Fruit fly (Drosophila melanogaster) whole organism, embryonic: ENCODE measurements around the gene CG13299.
A peak's percentile ranks its signal among the peaks of the same experiment; 100 is the strongest.

ENCODE experiments used
- Atf-2 ChIP-seq: fragments of 200-800 bp; sonication (Bioruptor generic); optimal IDR thresholded peaks from 2 replicates; lab custom pipeline; 2016; ENCODE audit warnings: missing biosample characterization, missing genetic modification characterization
- Bgb ChIP-seq: fragments of 200-800 bp; sonication (Bioruptor generic); IDR thresholded peaks from 2 replicates; pipeline ENCODE4 v1.3.6; 2022; ENCODE audit warnings: missing biosample characterization, missing genetic modification characterization; ENCODE audit not compliant: partially characterized antibody
- C15 ChIP-seq: fragments of 200-800 bp; sonication (Bioruptor generic); IDR thresholded peaks from 3 replicates; pipeline ENCODE4 v1.3.6; 2022; ENCODE audit warnings: missing biosample characterization, missing genetic modification characterization
- CG10431 ChIP-seq: fragments of 200-800 bp; sonication (Bioruptor generic); optimal IDR thresholded peaks from 3 replicates; lab custom pipeline; 2018; ENCODE audit warnings: missing biosample characterization, mild to moderate bottlenecking, missing genetic modification characterization
- CG12219 ChIP-seq: fragments of 200-800 bp; sonication (Bioruptor generic); optimal IDR thresholded peaks from 3 replicates; lab custom pipeline; 2018; ENCODE audit warnings: missing biosample characterization, mild to moderate bottlenecking, missing genetic modification characterization
- CG12236 ChIP-seq: fragments of 200-800 bp; sonication (Bioruptor generic); optimal IDR thresholded peaks from 2 replicates; lab custom pipeline; 2016; ENCODE audit warnings: missing biosample characterization, missing genetic modification characterization
- CG12769 ChIP-seq: fragments of 200-800 bp; sonication (Bioruptor generic); optimal IDR thresholded peaks from 2 replicates; lab custom pipeline; 2019; ENCODE audit warnings: missing biosample characterization, mild to moderate bottlenecking, missing genetic modification characterization, moderate library complexity
- CG14441 ChIP-seq: fragments of 200-800 bp; sonication (Bioruptor generic); IDR thresholded peaks from 2 replicates; pipeline ENCODE4 v1.3.6; 2022; ENCODE audit warnings: missing biosample characterization, missing genetic modification characterization
- CG15601 ChIP-seq: fragments of 200-800 bp; sonication (Bioruptor generic); optimal IDR thresholded peaks from 3 replicates; lab custom pipeline; 2019; ENCODE audit warnings: missing biosample characterization, mild to moderate bottlenecking, missing genetic modification characterization, moderate library complexity
- CG17568 ChIP-seq: fragments of 200-800 bp; sonication (Bioruptor generic); optimal IDR thresholded peaks from 2 replicates; lab custom pipeline; 2018; ENCODE audit warnings: missing biosample characterization, mild to moderate bottlenecking, missing genetic modification characterization, moderate library complexity
- CG18262 ChIP-seq: fragments of 200-800 bp; optimal IDR thresholded peaks from 3 replicates; lab custom pipeline; 2019; ENCODE audit warnings: missing biosample characterization, mild to moderate bottlenecking, missing genetic modification characterization, moderate library complexity
- CG3065 ChIP-seq: fragments of 200-800 bp; sonication (Bioruptor generic); optimal IDR thresholded peaks from 2 replicates; lab custom pipeline; 2016; ENCODE audit warnings: missing biosample characterization, missing genetic modification characterization
- CG32767 ChIP-seq: fragments of 200-800 bp; sonication (Bioruptor generic); IDR thresholded peaks from 2 replicates; pipeline ENCODE4 v1.3.6; 2022; ENCODE audit warnings: missing biosample characterization, missing genetic modification characterization
- CG4282 ChIP-seq: fragments of 200-800 bp; sonication (Bioruptor generic); optimal IDR thresholded peaks from 2 replicates; lab custom pipeline; 2016; ENCODE audit warnings: missing biosample characterization, missing genetic modification characterization
- CG6683 ChIP-seq: fragments of 200-800 bp; sonication (Bioruptor generic); optimal IDR thresholded peaks from 2 replicates; lab custom pipeline; 2017; ENCODE audit warnings: missing biosample characterization, mild to moderate bottlenecking, missing genetic modification characterization, missing genetic modification reagents
- CG7357 ChIP-seq: fragments of 200-800 bp; sonication (Bioruptor generic); IDR thresholded peaks from 3 replicates; pipeline ENCODE4 v1.3.6; 2022; ENCODE audit warnings: missing biosample characterization, missing genetic modification characterization
- CG8765 ChIP-seq: fragments of 200-800 bp; sonication (Bioruptor generic); IDR thresholded peaks from 2 replicates; pipeline ENCODE4 v1.3.6; 2022; ENCODE audit warnings: missing biosample characterization, missing genetic modification characterization
- D ChIP-seq, 2 experiments: fragments of 200-800 bp in 1 of 2; fragments of >200 bp in 1 of 2; sonication (Bioruptor generic) in 1 of 2; optimal IDR thresholded peaks; 2 replicates in 1 of 2; 3 replicates in 1 of 2; lab custom pipeline; 2017; ENCODE audit warnings: mild to moderate bottlenecking in 1 of 2, missing biosample characterization in 1 of 2, missing genetic modification characterization in 1 of 2, missing genetic modification reagents in 1 of 2
- D19A ChIP-seq: fragments of 200-800 bp; optimal IDR thresholded peaks from 3 replicates; lab custom pipeline; 2019; ENCODE audit warnings: missing biosample characterization, mild to moderate bottlenecking, missing genetic modification characterization, moderate library complexity
- Eip74EF ChIP-seq, 2 experiments: fragments of 200-800 bp in 1 of 2; fragments of >200 bp in 1 of 2; sonication (Bioruptor generic) in 1 of 2; optimal IDR thresholded peaks; 2 replicates each; lab custom pipeline; 2017 to 2019; ENCODE audit warnings: missing biosample characterization in 2 of 2, missing genetic modification characterization in 2 of 2, mild to moderate bottlenecking in 1 of 2, moderate library complexity in 1 of 2
- Elba2 ChIP-seq: fragments of 200-800 bp; sonication (Bioruptor generic); optimal IDR thresholded peaks from 3 replicates; lab custom pipeline; 2016; ENCODE audit warnings: missing biosample characterization, missing genetic modification characterization
- Fer1 ChIP-seq: fragments of 200-800 bp; sonication (Bioruptor generic); optimal IDR thresholded peaks from 2 replicates; lab custom pipeline; 2017; ENCODE audit warnings: missing biosample characterization, mild to moderate bottlenecking, missing genetic modification characterization
- Hmr ChIP-seq: fragments of 200-800 bp; sonication (Bioruptor generic); optimal IDR thresholded peaks from 3 replicates; lab custom pipeline; 2017; ENCODE audit warnings: mild to moderate bottlenecking, missing biosample characterization, missing genetic modification reagents, missing genetic modification characterization
- Max ChIP-seq: fragments of 200-800 bp; sonication (Bioruptor generic); optimal IDR thresholded peaks from 2 replicates; lab custom pipeline; 2016; ENCODE audit warnings: missing biosample characterization, mild to moderate bottlenecking, missing genetic modification characterization
- Ravus ChIP-seq: fragments of 200-800 bp; sonication (Bioruptor generic); IDR thresholded peaks from 2 replicates; pipeline ENCODE4 v1.3.6; 2022; ENCODE audit warnings: missing biosample characterization, missing genetic modification characterization
- ase ChIP-seq: fragments of 200-800 bp; sonication (Bioruptor generic); IDR thresholded peaks from 3 replicates; pipeline ENCODE4 v1.3.6; 2022; ENCODE audit warnings: missing biosample characterization, missing genetic modification characterization
- btn ChIP-seq: fragments of 200-800 bp; sonication (Bioruptor generic); optimal IDR thresholded peaks from 2 replicates; lab custom pipeline; 2016; ENCODE audit warnings: missing biosample characterization, missing genetic modification characterization
- chif ChIP-seq, 2 experiments: fragments of 200-800 bp; sonication (Bioruptor generic); optimal IDR thresholded peaks; 3 replicates each; lab custom pipeline; 2016; ENCODE audit warnings: missing biosample characterization in 2 of 2, missing genetic modification characterization in 2 of 2
- crol ChIP-seq: fragments of 200-800 bp; sonication (Bioruptor generic); IDR thresholded peaks from 2 replicates; pipeline ENCODE4 v1.3.6; 2022; ENCODE audit warnings: missing biosample characterization, missing genetic modification characterization
- da ChIP-seq: fragments of 200-800 bp; sonication (Bioruptor generic); optimal IDR thresholded peaks from 2 replicates; lab custom pipeline; 2016; ENCODE audit warnings: missing biosample characterization, missing genetic modification characterization
- ems ChIP-seq: fragments of 200-800 bp; sonication (Bioruptor generic); optimal IDR thresholded peaks from 3 replicates; lab custom pipeline; 2016; ENCODE audit warnings: missing biosample characterization, missing genetic modification characterization
- fd96Cb ChIP-seq: fragments of 200-800 bp; sonication (Bioruptor generic); optimal IDR thresholded peaks from 2 replicates; lab custom pipeline; 2018; ENCODE audit warnings: missing biosample characterization, mild to moderate bottlenecking, missing genetic modification characterization, moderate library complexity
- fru ChIP-seq: fragments of >200 bp; optimal IDR thresholded peaks from 2 replicates; lab custom pipeline; 2017
- ftz-f1 ChIP-seq: fragments of 200-800 bp; sonication (Bioruptor generic); optimal IDR thresholded peaks from 2 replicates; lab custom pipeline; 2016; ENCODE audit warnings: missing biosample characterization, missing genetic modification characterization
- hkb ChIP-seq, 2 experiments: fragments of 200-800 bp in 1 of 2; fragments of >200 bp in 1 of 2; sonication (Bioruptor generic) in 1 of 2; IDR thresholded peaks in 1 of 2; optimal IDR thresholded peaks in 1 of 2; 2 replicates each; pipeline versions ENCODE4 v1.3.6 to Lab custom; 2017 to 2022; ENCODE audit warnings: missing biosample characterization in 1 of 2, missing genetic modification characterization in 1 of 2
- inv ChIP-seq: fragments of 200-800 bp; sonication (Bioruptor generic); IDR thresholded peaks from 2 replicates; pipeline ENCODE4 v1.3.6; 2022; ENCODE audit warnings: missing biosample characterization, missing genetic modification characterization; ENCODE audit not compliant: partially characterized antibody
- mirr ChIP-seq: fragments of 200-800 bp; sonication (Bioruptor generic); optimal IDR thresholded peaks from 3 replicates; lab custom pipeline; 2018; ENCODE audit warnings: missing biosample characterization, mild to moderate bottlenecking, missing genetic modification characterization
- odd ChIP-seq: fragments of 200-800 bp; sonication (Bioruptor generic); optimal IDR thresholded peaks from 2 replicates; lab custom pipeline; 2017; ENCODE audit warnings: missing biosample characterization, mild to moderate bottlenecking, missing genetic modification characterization
- row ChIP-seq: fragments of 200-800 bp; sonication (Bioruptor generic); IDR thresholded peaks from 3 replicates; pipeline ENCODE4 v1.3.6; 2022; ENCODE audit warnings: missing biosample characterization, missing genetic modification characterization
- sc ChIP-seq, 3 experiments: fragments of >200 bp in 2 of 3; fragments of 200-800 bp in 1 of 3; sonication (Bioruptor generic) in 1 of 3; optimal IDR thresholded peaks; 2 replicates in 2 of 3; 3 replicates in 1 of 3; lab custom pipeline; 2017; ENCODE audit warnings: mild to moderate bottlenecking in 1 of 3, missing biosample characterization in 1 of 3, missing genetic modification characterization in 1 of 3, missing genetic modification reagents in 1 of 3
- sim ChIP-seq: fragments of 200-800 bp; sonication (Bioruptor generic); IDR thresholded peaks from 2 replicates; pipeline ENCODE4 v1.3.6; 2022; ENCODE audit warnings: missing biosample characterization, missing genetic modification characterization
- sima ChIP-seq: fragments of 200-800 bp; sonication (Bioruptor generic); optimal IDR thresholded peaks from 2 replicates; lab custom pipeline; 2016; ENCODE audit warnings: missing biosample characterization, missing genetic modification characterization
- stc ChIP-seq: fragments of 200-800 bp; sonication (Bioruptor generic); IDR thresholded peaks from 2 replicates; pipeline ENCODE4 v1.3.6; 2022; ENCODE audit warnings: missing biosample characterization, missing genetic modification characterization
- tll ChIP-seq, 2 experiments: fragments of 200-800 bp in 1 of 2; fragments of >200 bp in 1 of 2; sonication (Bioruptor generic) in 1 of 2; optimal IDR thresholded peaks; 2 replicates each; lab custom pipeline; 2017 to 2019; ENCODE audit warnings: missing biosample characterization in 2 of 2, missing genetic modification characterization in 2 of 2, mild to moderate bottlenecking in 1 of 2, moderate library complexity in 1 of 2
- tna ChIP-seq: fragments of 200-800 bp; sonication (Bioruptor generic); IDR thresholded peaks from 2 replicates; pipeline ENCODE4 v1.3.6; 2022; ENCODE audit warnings: missing biosample characterization, missing genetic modification characterization; ENCODE audit not compliant: partially characterized antibody
- ttk ChIP-seq: fragments of 200-800 bp; sonication (Bioruptor generic); IDR thresholded peaks from 2 replicates; pipeline ENCODE4 v2.1.2; 2022; ENCODE audit warnings: missing biosample characterization, missing genetic modification characterization
- unpg ChIP-seq: fragments of 200-800 bp; sonication (Bioruptor generic); optimal IDR thresholded peaks from 3 replicates; lab custom pipeline; 2018; ENCODE audit warnings: missing biosample characterization, mild to moderate bottlenecking, missing genetic modification characterization, moderate library complexity
- zfh2 ChIP-seq: fragments of 200-800 bp; sonication (Bioruptor generic); optimal IDR thresholded peaks from 2 replicates; lab custom pipeline; 2016; ENCODE audit warnings: missing biosample characterization, missing genetic modification characterization

Gene CG13299

dm6 chr3L:6184884-6185438, 47.2 kb downstream of the CG13299 start, which contains the start of the genes D19B and CG43293 (continued):
- TF ChIP-seq ems (GFP tag; lab: Kevin White, UChicago) (peak; percentile 89), tna (peak; percentile 59; the same call in 1 of the 2 replicates), ase (peak; percentile 92), da (peak; percentile 50), inv (GFP tag; lab: Robert Waterston, UW) (0 out of 2 replicates have a peak, but pooled peaks have one; percentile 14), CG4282 (GFP tag; lab: Kevin White, UChicago) (peak; percentile 70), CG10431 (peak; percentile 56), stc (GFP tag; lab: Robert Waterston, UW) (peak; percentile 87), sim (GFP tag; lab: Robert Waterston, UW) (peak; percentile 69), CG6683 (peak; percentile 69), fd96Cb (tag; lab: Kevin White, UChicago) (peak; percentile 83), sima (GFP tag; lab: Kevin White, UChicago) (peak; percentile 23), btn (GFP tag; lab: Kevin White, UChicago) (peak; percentile 67), D (optimal IDR thresholded peaks at IDR 0.05; lab: Kevin White, UChicago) (peak; percentile 82), D (GFP tag; optimal IDR thresholded peaks at IDR 0.05; lab: Kevin White, UChicago) (peak; percentile 80), CG8765 (GFP tag; lab: Robert Waterston, UW) (peak; percentile 63; the same call in 1 of the 2 replicates), CG15601 (tag; lab: Kevin White, UChicago) (peak; percentile 73), Bgb (GFP tag; lab: Robert Waterston, UW) (peak; percentile 59; the same call in 1 of the 2 replicates), C15 (GFP tag; lab: Robert Waterston, UW) (peak; percentile 89), row (GFP tag; lab: Robert Waterston, UW) (peak; percentile 98), odd (GFP tag; lab: Kevin White, UChicago) (no peak), Elba2 (GFP tag; lab: Kevin White, UChicago) (peak; percentile 62), CG12769 (no peak), zfh2 (peak; percentile 86), mirr (GFP tag; lab: Kevin White, UChicago) (peak; percentile 79), tll (GFP tag; optimal IDR thresholded peaks at IDR 0.05; lab: Kevin White, UChicago) (peak in 1 of 2 experiments; percentile 76), hkb (optimal IDR thresholded peaks at IDR 0.05; lab: Kevin White, UChicago) (no peak), hkb (GFP tag; IDR thresholded peaks at IDR 0.05; lab: Robert Waterston, UW) (peak; percentile 91), ftz-f1 (peak; percentile 79), CG12219 (GFP tag; lab: Kevin White, UChicago) (peak; percentile 84), CG14441 (peak; percentile 93), CG17568 (GFP tag; lab: Kevin White, UChicago) (no peak), D19A (tag; lab: Kevin White, UChicago) (peak; percentile 94), Ravus (GFP tag; lab: Robert Waterston, UW) (peak; percentile 61), Eip74EF (GFP tag; optimal IDR thresholded peaks at IDR 0.05; lab: Kevin White, UChicago) (no peak), CG12236 (GFP tag; lab: Kevin White, UChicago) (peak; percentile 64), Max (GFP tag; lab: Kevin White, UChicago) (peak; percentile 78), Hmr (GFP tag; lab: Kevin White, UChicago) (peak; percentile 90), CG18262 (tag; lab: Kevin White, UChicago) (peak; percentile 85), sc (optimal IDR thresholded peaks at IDR 0.05; lab: Kevin White, UChicago) (no peak), sc (GFP tag; optimal IDR thresholded peaks at IDR 0.05; lab: Kevin White, UChicago) (peak; percentile 65), Atf-2 (GFP tag; lab: Kevin White, UChicago) (peak; percentile 73), crol (GFP tag; lab: Robert Waterston, UW) (peak; percentile 34; the same call in 1 of the 2 replicates), ttk (peak; percentile 67), CG32767 (peak; percentile 84), CG3065 (GFP tag; lab: Kevin White, UChicago) (peak; percentile 90), Fer1 (GFP tag; lab: Kevin White, UChicago) (peak; percentile 87), fru (lab: Kevin White, UChicago) (peak; percentile 68), chif (GFP tag; optimal IDR thresholded peaks at IDR 0.05; lab: Kevin White, UChicago) (peak; percentile 80 to 87), CG7357 (GFP tag; lab: Robert Waterston, UW) (peak; percentile 54; the same call in 1 of the 3 replicates), unpg (GFP tag; lab: Kevin White, UChicago) (peak; percentile 88)
